Worm (Caenorhabditis elegans): ENCODE measurements around the gene glr-1.

DNA sequence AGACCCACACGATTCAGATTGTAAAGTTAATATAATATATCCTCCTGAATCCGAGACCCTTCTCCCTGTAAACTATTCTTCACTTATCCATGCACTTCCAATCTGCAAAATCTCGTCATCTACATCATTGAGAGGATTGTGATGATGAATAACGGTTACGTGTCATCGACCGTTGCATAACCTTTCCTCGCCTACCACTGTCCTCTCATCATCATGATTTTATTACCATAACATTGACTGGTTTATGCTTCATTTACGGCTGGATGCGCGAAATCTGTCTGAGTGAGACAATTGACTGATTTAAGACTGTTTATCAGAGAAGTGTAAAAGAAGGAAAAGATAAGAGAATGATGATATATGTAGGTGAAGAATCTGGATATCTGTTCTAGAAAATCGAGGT, 31.8 kb upstream of the glr-1 start:
- TF ChIP-seq lin-35 (GFP tag; optimal IDR thresholded peaks at IDR 0.05) (no peak), nfya-2 (GFP tag; IDR thresholded peaks at IDR 0.05) (no peak), ama-1 (optimal IDR thresholded peaks at IDR 0.05) (no peak), ama-1 (GFP tag; optimal IDR thresholded peaks at IDR 0.05) (no peak), unc-130 (GFP tag; optimal IDR thresholded peaks at IDR 0.05) (no peak), T07F8.4 (tag; optimal IDR thresholded peaks at IDR 0.05) (no peak), repo-1 (tag; optimal IDR thresholded peaks at IDR 0.05) (no peak), snpc-4 (GFP tag; optimal IDR thresholded peaks at IDR 0.05) (no peak), snpc-4 (tag; optimal IDR thresholded peaks at IDR 0.05) (no peak)

All from whole organism, young adult.